Worm (Caenorhabditis elegans): Measurements from ENCODE around the gene K09F6.10.

Gene K09F6.10

ce11 chrII:2306741-2307140, 18.1 kb upstream of the K09F6.10 start, which contains the start of gene B0281.3 (continued):
- TF ChIP-seq irx-1 (tag; optimal IDR thresholded peaks at IDR 0.05) (no peak), skn-1 (tag; optimal IDR thresholded peaks at IDR 0.05) (no peak), lin-15B (tag; optimal IDR thresholded peaks at IDR 0.05) (no peak), ceh-88 (GFP tag; IDR thresholded peaks at IDR 0.05) (no peak)

- TF ChIP-seq mef-2 (tag; optimal IDR thresholded peaks at IDR 0.05) = no peak
- no peak for TF ChIP-seq efl-1 (optimal IDR thresholded peaks at IDR 0.05)
- TF ChIP-seq efl-1 (GFP tag; optimal IDR thresholded peaks at IDR 0.05 in 1 of 2) = peak in 1 of 2 experiments; percentile 85
- peak; percentile 58 for TF ChIP-seq elt-2 (tag; optimal IDR thresholded peaks at IDR 0.05)
- TF ChIP-seq ama-1 (optimal IDR thresholded peaks at IDR 0.05) = no peak
Measured at ce11 chrII:2305507-2305906, 16.8 kb upstream of the K09F6.10 start.

- TF ChIP-seq blmp-1 (tag; optimal IDR thresholded peaks at IDR 0.05) = no peak
- no peak for TF ChIP-seq zip-4 (GFP tag; optimal IDR thresholded peaks at IDR 0.05)
- no peak for TF ChIP-seq egl-27 (tag; optimal IDR thresholded peaks at IDR 0.05)
- no peak for TF ChIP-seq unc-86 (tag; optimal IDR thresholded peaks at IDR 0.05)
- no peak for TF ChIP-seq hlh-4 (tag; optimal IDR thresholded peaks at IDR 0.05)
- TF ChIP-seq sup-37 (GFP tag; optimal IDR thresholded peaks at IDR 0.05) = no peak
Measured at ce11 chrII:2304575-2304974, 15.9 kb upstream of the K09F6.10 start.

- TF ChIP-seq C04F5.9 (tag; optimal IDR thresholded peaks at IDR 0.05) (no peak), efl-1 (optimal IDR thresholded peaks at IDR 0.05) (no peak), efl-1 (GFP tag; optimal IDR thresholded peaks at IDR 0.05 in 1 of 2) (peak in 1 of 2 experiments; percentile 22)
Measured at ce11 chrII:2302330-2302729, 13.6 kb upstream of the K09F6.10 start, which contains the start of gene B0281.6. Gene B0281.6, minus strand, starts transcription at chrII:2302430.

- TF ChIP-seq nhr-19 (GFP tag; conservative IDR thresholded peaks at IDR 0.05) (no peak), blmp-1 (tag; optimal IDR thresholded peaks at IDR 0.05) (no peak), nhr-28 (tag; optimal IDR thresholded peaks at IDR 0.05) (no peak), snpc-4 (tag; optimal IDR thresholded peaks at IDR 0.05) (no peak), unc-98 (GFP tag; IDR thresholded peaks at IDR 0.05) (no peak), pqm-1 (tag; optimal IDR thresholded peaks at IDR 0.05) (no peak), jun-1 (tag; optimal IDR thresholded peaks at IDR 0.05) (no peak)
Measured at ce11 chrII:2300861-2301260, 12.2 kb upstream of the K09F6.10 start, which contains the start of gene B0281.5. Gene B0281.5, minus strand, starts transcription at chrII:2300961.

ce11 chrII:2298742-2299141, 10.1 kb upstream of the K09F6.10 start, which contains the start of gene B0281.4:
Gene B0281.4, minus strand, starts transcription at chrII:2298842.
- TF ChIP-seq alr-1 (tag; optimal IDR thresholded peaks at IDR 0.05; ENCODE audit: borderline replicate concordance) (no peak), Y116A8C.19 (tag; optimal IDR thresholded peaks at IDR 0.05; ENCODE audit: borderline replicate concordance) (no peak), efl-1 (optimal IDR thresholded peaks at IDR 0.05) (no peak), efl-1 (GFP tag; optimal IDR thresholded peaks at IDR 0.05 in 1 of 2) (no peak), lin-35 (GFP tag; optimal IDR thresholded peaks at IDR 0.05) (no peak), vab-15 (tag; optimal IDR thresholded peaks at IDR 0.05) (no peak), lir-3 (tag; optimal IDR thresholded peaks at IDR 0.05; ENCODE audit: poor library complexity) (no peak), unc-86 (tag; optimal IDR thresholded peaks at IDR 0.05) (no peak), irx-1 (tag; optimal IDR thresholded peaks at IDR 0.05) (no peak), pag-3 (tag; optimal IDR thresholded peaks at IDR 0.05; ENCODE audit: borderline replicate concordance, insufficient read depth) (no peak), ces-1 (GFP tag; optimal IDR thresholded peaks at IDR 0.05) (no peak)

- TF ChIP-seq sptf-1 (tag; optimal IDR thresholded peaks at IDR 0.05) (no peak), snu-23 (GFP tag; optimal IDR thresholded peaks at IDR 0.05) (no peak), alr-1 (tag; optimal IDR thresholded peaks at IDR 0.05; ENCODE audit: borderline replicate concordance) (no peak), nhr-19 (GFP tag; conservative IDR thresholded peaks at IDR 0.05) (no peak)
Measured at ce11 chrII:2295817-2296315, 7.2 kb upstream of the K09F6.10 start, which contains the start of gene fbxc-25. Gene fbxc-25, minus strand, starts transcription at chrII:2296265.

All from whole organism, L1 larva.